Worm (Caenorhabditis elegans) whole organism, early embryonic: Measurements from ENCODE around the gene ZK546.5.

ENCODE experiments used
- B0310.2 ChIP-seq: sonication (generic microtip); optimal IDR thresholded peaks from 2 replicates; lab custom pipeline; 2016; ENCODE audit warnings: mild to moderate bottlenecking, missing genetic modification characterization, missing compliant biosample characterization
- F13C5.2 ChIP-seq: sonication (generic microtip); optimal IDR thresholded peaks from 2 replicates; lab custom pipeline; 2017; ENCODE audit warnings: mild to moderate bottlenecking, missing genetic modification characterization, inconsistent platforms, missing compliant biosample characterization
- aly-1 ChIP-seq: sonication (generic microtip); optimal IDR thresholded peaks from 2 replicates; lab custom pipeline; 2016; ENCODE audit warnings: missing genetic modification characterization, missing compliant biosample characterization
- ama-1 ChIP-seq: fragments of 150-350 bp; optimal IDR thresholded peaks from 2 replicates; lab custom pipeline; 2014
- ceh-13 ChIP-seq: fragments of 200-800 bp; sonication (Bioruptor generic); optimal IDR thresholded peaks from 2 replicates; lab custom pipeline; 2018; ENCODE audit warnings: mild to moderate bottlenecking, missing genetic modification characterization, missing compliant biosample characterization
- flt-1 ChIP-seq: fragments of 200-800 bp; sonication (Bioruptor generic); IDR thresholded peaks from 2 replicates; pipeline ENCODE4 v1.3.6; 2022; ENCODE audit warnings: missing genetic modification characterization, missing compliant biosample characterization
- hmbx-1 ChIP-seq: sonication (generic microtip); optimal IDR thresholded peaks from 2 replicates; lab custom pipeline; 2016; ENCODE audit warnings: mild to moderate bottlenecking, missing genetic modification characterization, missing compliant biosample characterization
- hnd-1 ChIP-seq: sonication (generic microtip); optimal IDR thresholded peaks from 2 replicates; lab custom pipeline; 2016; ENCODE audit warnings: missing genetic modification characterization, missing compliant biosample characterization
- tbx-37 ChIP-seq: fragments of 200-800 bp; sonication (Bioruptor generic); conservative IDR thresholded peaks from 2 replicates; pipeline ENCODE4 v1.3.6; 2022; ENCODE audit warnings: missing genetic modification reagents, missing genetic modification characterization, missing compliant biosample characterization
- tra-4 ChIP-seq: sonication (generic microtip); optimal IDR thresholded peaks from 2 replicates; lab custom pipeline; 2017; ENCODE audit warnings: missing genetic modification characterization, missing compliant biosample characterization

ce11 chrII:4984151-4984550, 48.5 kb downstream of the ZK546.5 start:
- no peak for TF ChIP-seq hnd-1
- TF ChIP-seq ama-1 (lab: Kevin White, UChicago), result no peak
- TF ChIP-seq tbx-37 (GFP tag; lab: Robert Waterston, UW), result no peak
- TF ChIP-seq tra-4, result no peak
- TF ChIP-seq ceh-13 (GFP tag; lab: Kevin White, UChicago), result no peak
- no peak for TF ChIP-seq hmbx-1 (tag; lab: Kevin White, UChicago)
- no peak for TF ChIP-seq flt-1
- TF ChIP-seq F13C5.2 (tag; lab: Kevin White, UChicago), result no peak
- no peak for TF ChIP-seq B0310.2 (tag; lab: Kevin White, UChicago)
- TF ChIP-seq aly-1 (tag; lab: Kevin White, UChicago), result no peak
